Worm (Caenorhabditis elegans): ENCODE results near the gene F43C1.7.
A peak's percentile ranks its signal among the peaks of the same experiment; 100 is the strongest.

DNA sequence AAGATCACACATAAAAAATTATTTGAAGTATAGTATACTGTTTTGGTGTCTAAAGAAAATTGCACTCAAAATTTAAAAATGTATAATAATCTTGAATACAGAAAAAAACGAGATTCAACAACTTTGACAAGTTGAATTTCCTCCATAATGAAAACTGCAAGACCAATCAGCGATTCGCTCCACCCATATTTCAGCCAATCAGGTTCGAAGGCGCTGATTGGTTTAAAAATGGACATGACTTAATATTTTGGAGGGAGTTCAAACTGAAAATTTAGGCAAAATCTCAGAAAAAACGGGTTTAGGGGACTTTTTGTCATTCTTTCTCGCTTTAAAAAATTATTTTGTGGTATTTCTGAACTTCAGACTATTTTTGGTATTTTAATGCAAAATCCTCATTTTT lies 33.3 kb upstream of the F43C1.7 start:
- TF ChIP-seq tbx-2 (tag; optimal IDR thresholded peaks at IDR 0.05) (no peak), ama-1 (optimal IDR thresholded peaks at IDR 0.05) (no peak), ahr-1 (tag; optimal IDR thresholded peaks at IDR 0.05) (no peak), ets-4 (tag; optimal IDR thresholded peaks at IDR 0.05) (no peak), fkh-10 (GFP tag; optimal IDR thresholded peaks at IDR 0.05) (no peak), nfya-1 (tag; optimal IDR thresholded peaks at IDR 0.05) (peak; percentile 93), K02D7.2 (tag; optimal IDR thresholded peaks at IDR 0.05) (no peak), unc-86 (tag; optimal IDR thresholded peaks at IDR 0.05) (no peak), ceh-14 (tag; optimal IDR thresholded peaks at IDR 0.05) (no peak), pha-4 (tag; optimal IDR thresholded peaks at IDR 0.05) (no peak), nhr-11 (tag; optimal IDR thresholded peaks at IDR 0.05) (no peak), fkh-6 (tag; optimal IDR thresholded peaks at IDR 0.05) (no peak), pqm-1 (tag; optimal IDR thresholded peaks at IDR 0.05) (no peak), K09A11.1 (tag; optimal IDR thresholded peaks at IDR 0.05; ENCODE audit: insufficient read depth) (no peak)
